Fruit fly (Drosophila melanogaster) whole organism, embryonic: ENCODE data around the gene CG12020.

ENCODE experiments used
- Adf1 ChIP-seq: fragments of 200-800 bp; sonication (Bioruptor generic); IDR thresholded peaks from 2 replicates; pipeline ENCODE4 v1.3.6; 2022; ENCODE audit warnings: missing biosample characterization, missing genetic modification characterization
- C15 ChIP-seq: fragments of 200-800 bp; sonication (Bioruptor generic); IDR thresholded peaks from 3 replicates; pipeline ENCODE4 v1.3.6; 2022; ENCODE audit warnings: missing biosample characterization, missing genetic modification characterization
- CG1024 ChIP-seq: fragments of 200-800 bp; sonication (Bioruptor generic); IDR thresholded peaks from 2 replicates; pipeline ENCODE4 v1.3.6; 2022; ENCODE audit warnings: missing biosample characterization, missing genetic modification characterization
- CG10979 ChIP-seq: fragments of 200-800 bp; sonication (Bioruptor generic); optimal IDR thresholded peaks from 2 replicates; lab custom pipeline; 2018; ENCODE audit warnings: missing biosample characterization, mild to moderate bottlenecking, missing genetic modification characterization, moderate library complexity
- CG12391 ChIP-seq: fragments of 200-800 bp; sonication (Bioruptor generic); optimal IDR thresholded peaks from 3 replicates; lab custom pipeline; 2018; ENCODE audit warnings: missing biosample characterization, mild to moderate bottlenecking, missing genetic modification characterization, moderate library complexity
- CG13296 ChIP-seq: fragments of 200-800 bp; sonication (Bioruptor generic); optimal IDR thresholded peaks from 3 replicates; lab custom pipeline; 2018; ENCODE audit warnings: missing biosample characterization, mild to moderate bottlenecking, missing genetic modification characterization
- CG15011 ChIP-seq: fragments of 200-800 bp; sonication (Bioruptor generic); optimal IDR thresholded peaks from 3 replicates; lab custom pipeline; 2018; ENCODE audit warnings: missing biosample characterization, mild to moderate bottlenecking, missing genetic modification characterization
- CG15073 ChIP-seq: fragments of 200-800 bp; sonication (Bioruptor generic); optimal IDR thresholded peaks from 2 replicates; lab custom pipeline; 2016; ENCODE audit warnings: missing biosample characterization, missing genetic modification characterization
- CG1602 ChIP-seq: fragments of 200-800 bp; sonication (Bioruptor generic); optimal IDR thresholded peaks from 3 replicates; lab custom pipeline; 2016; ENCODE audit warnings: missing biosample characterization, missing genetic modification characterization
- CG17359 ChIP-seq: fragments of 200-800 bp; sonication (Bioruptor generic); optimal IDR thresholded peaks from 3 replicates; lab custom pipeline; 2018; ENCODE audit warnings: missing biosample characterization, mild to moderate bottlenecking, missing genetic modification characterization, moderate library complexity
- CG17361 ChIP-seq: fragments of 200-800 bp; sonication (Bioruptor generic); IDR thresholded peaks from 3 replicates; pipeline ENCODE4 v1.3.6; 2022; ENCODE audit warnings: missing biosample characterization, missing genetic modification characterization
- CG17829 ChIP-seq: fragments of 200-800 bp; optimal IDR thresholded peaks from 2 replicates; lab custom pipeline; 2019; ENCODE audit warnings: missing biosample characterization, mild to moderate bottlenecking, missing genetic modification characterization, moderate library complexity
- CG1832 ChIP-seq: fragments of 200-800 bp; sonication (Bioruptor generic); optimal IDR thresholded peaks from 2 replicates; lab custom pipeline; 2017; ENCODE audit warnings: missing biosample characterization, mild to moderate bottlenecking, missing genetic modification characterization, inconsistent platforms
- CG3407 ChIP-seq: fragments of 200-800 bp; sonication (Bioruptor generic); optimal IDR thresholded peaks from 2 replicates; lab custom pipeline; 2018; ENCODE audit warnings: missing biosample characterization, mild to moderate bottlenecking, missing genetic modification characterization
- CG34224 ChIP-seq: fragments of 200-800 bp; sonication (Bioruptor generic); IDR thresholded peaks from 3 replicates; pipeline ENCODE4 v1.3.6; 2022; ENCODE audit warnings: missing biosample characterization, missing genetic modification characterization; ENCODE audit not compliant: partially characterized antibody
- CG42726 ChIP-seq: fragments of 200-800 bp; sonication (Bioruptor generic); IDR thresholded peaks from 2 replicates; pipeline ENCODE4 v1.3.6; 2022; ENCODE audit warnings: missing biosample characterization, missing genetic modification characterization; ENCODE audit not compliant: partially characterized antibody
- CG7786 ChIP-seq: fragments of 200-800 bp; sonication (Bioruptor generic); optimal IDR thresholded peaks from 2 replicates; lab custom pipeline; 2016; ENCODE audit warnings: missing biosample characterization, missing genetic modification characterization
- Dp ChIP-seq: fragments of 200-800 bp; sonication (Bioruptor generic); optimal IDR thresholded peaks from 2 replicates; lab custom pipeline; 2018; ENCODE audit warnings: missing biosample characterization, mild to moderate bottlenecking, missing genetic modification characterization, moderate library complexity
- Ets97D ChIP-seq: fragments of 200-800 bp; sonication (Bioruptor generic); optimal IDR thresholded peaks from 3 replicates; lab custom pipeline; 2016; ENCODE audit warnings: missing biosample characterization, missing genetic modification characterization
- Hr78 ChIP-seq, 2 experiments: fragments of 200-800 bp in 1 of 2; fragments of >200 bp in 1 of 2; sonication (Bioruptor generic) in 1 of 2; optimal IDR thresholded peaks; 2 replicates each; lab custom pipeline; 2017 to 2019; ENCODE audit warnings: missing biosample characterization in 2 of 2, missing genetic modification characterization in 2 of 2, mild to moderate bottlenecking in 1 of 2, moderate library complexity in 1 of 2
- Hsf ChIP-seq: fragments of 200-800 bp; sonication (Bioruptor generic); optimal IDR thresholded peaks from 3 replicates; lab custom pipeline; 2016; ENCODE audit warnings: missing biosample characterization, missing genetic modification characterization
- Neu2 ChIP-seq: fragments of 200-800 bp; sonication (Bioruptor generic); optimal IDR thresholded peaks from 3 replicates; lab custom pipeline; 2016; ENCODE audit warnings: missing biosample characterization, missing genetic modification characterization, borderline replicate concordance
- NfI ChIP-seq: fragments of 200-800 bp; sonication (Bioruptor generic); optimal IDR thresholded peaks from 3 replicates; lab custom pipeline; 2018; ENCODE audit warnings: missing biosample characterization, mild to moderate bottlenecking, missing genetic modification characterization, moderate library complexity
- Scr ChIP-seq: fragments of 200-800 bp; sonication (Bioruptor generic); IDR thresholded peaks from 2 replicates; pipeline ENCODE4 v1.3.6; 2022; ENCODE audit warnings: missing biosample characterization, missing genetic modification characterization; ENCODE audit not compliant: partially characterized antibody
- Sox102F ChIP-seq: fragments of 200-800 bp; sonication (Bioruptor generic); optimal IDR thresholded peaks from 2 replicates; lab custom pipeline; 2018; ENCODE audit warnings: missing biosample characterization, mild to moderate bottlenecking, missing genetic modification characterization, moderate library complexity
- Sry-β ChIP-seq: fragments of 200-800 bp; sonication (Bioruptor generic); optimal IDR thresholded peaks from 2 replicates; lab custom pipeline; 2018; ENCODE audit warnings: missing biosample characterization, mild to moderate bottlenecking, missing genetic modification characterization, moderate library complexity
- Ssrp ChIP-seq: fragments of 200-800 bp; sonication (Bioruptor generic); optimal IDR thresholded peaks from 2 replicates; lab custom pipeline; 2018; ENCODE audit warnings: missing biosample characterization, mild to moderate bottlenecking, missing genetic modification characterization, moderate library complexity
- Stat92E ChIP-seq, 3 experiments: fragments of >200 bp in 2 of 3; fragments of 200-800 bp in 1 of 3; sonication (Bioruptor generic) in 1 of 3; optimal IDR thresholded peaks; 2 replicates each; lab custom pipeline; 2017 to 2019; ENCODE audit warnings: missing biosample characterization in 3 of 3, missing genetic modification characterization in 3 of 3, mild to moderate bottlenecking in 1 of 3, moderate library complexity in 1 of 3
- TFAM ChIP-seq: fragments of 200-800 bp; sonication (Bioruptor generic); optimal IDR thresholded peaks from 2 replicates; lab custom pipeline; 2017; ENCODE audit warnings: missing biosample characterization, missing genetic modification characterization, inconsistent platforms
- Vsx1 ChIP-seq: fragments of 200-800 bp; sonication (Bioruptor generic); optimal IDR thresholded peaks from 2 replicates; lab custom pipeline; 2017; ENCODE audit warnings: missing biosample characterization, mild to moderate bottlenecking, missing genetic modification characterization, missing genetic modification reagents
- Xbp1 ChIP-seq: fragments of 200-800 bp; sonication (Bioruptor generic); optimal IDR thresholded peaks from 3 replicates; lab custom pipeline; 2016; ENCODE audit warnings: missing biosample characterization, mild to moderate bottlenecking, missing genetic modification characterization
- dan ChIP-seq: fragments of 200-800 bp; sonication (Bioruptor generic); IDR thresholded peaks from 2 replicates; pipeline ENCODE4 v1.3.6; 2022; ENCODE audit warnings: missing biosample characterization, missing genetic modification characterization
- dmrt99B ChIP-seq: fragments of 200-800 bp; sonication (Bioruptor generic); optimal IDR thresholded peaks from 2 replicates; lab custom pipeline; 2018; ENCODE audit warnings: missing biosample characterization, mild to moderate bottlenecking, missing genetic modification characterization, moderate library complexity
- esg ChIP-seq: fragments of 200-800 bp; sonication (Bioruptor generic); conservative IDR thresholded peaks from 2 replicates; pipeline ENCODE4 v1.3.6; 2022; ENCODE audit warnings: missing biosample characterization, missing genetic modification characterization
- ewg ChIP-seq: fragments of 200-800 bp; sonication (Bioruptor generic); optimal IDR thresholded peaks from 3 replicates; lab custom pipeline; 2017; ENCODE audit warnings: mild to moderate bottlenecking, missing biosample characterization, missing genetic modification reagents, missing genetic modification characterization
- gce ChIP-seq: fragments of 200-800 bp; sonication (Bioruptor generic); IDR thresholded peaks from 3 replicates; pipeline ENCODE4 v1.3.6; 2022; ENCODE audit warnings: missing biosample characterization, missing genetic modification characterization
- grn ChIP-seq: fragments of 200-800 bp; sonication (Bioruptor generic); optimal IDR thresholded peaks from 3 replicates; lab custom pipeline; 2017; ENCODE audit warnings: missing biosample characterization, missing genetic modification characterization
- h ChIP-seq: fragments of >200 bp; optimal IDR thresholded peaks from 2 replicates; lab custom pipeline; 2017
- jigr1 ChIP-seq: fragments of 200-800 bp; sonication (Bioruptor generic); IDR thresholded peaks from 3 replicates; pipeline ENCODE4 v1.3.6; 2022; ENCODE audit warnings: missing biosample characterization, missing genetic modification characterization
- kni ChIP-seq: fragments of 200-800 bp; sonication (Bioruptor generic); optimal IDR thresholded peaks from 3 replicates; lab custom pipeline; 2017; ENCODE audit warnings: mild to moderate bottlenecking, missing biosample characterization, missing genetic modification reagents, missing genetic modification characterization
- nerfin-1 ChIP-seq: fragments of 200-800 bp; sonication (Bioruptor generic); optimal IDR thresholded peaks from 3 replicates; lab custom pipeline; 2019; ENCODE audit warnings: missing biosample characterization, mild to moderate bottlenecking, missing genetic modification characterization, moderate library complexity
- oc ChIP-seq: fragments of 200-800 bp; sonication (Bioruptor generic); optimal IDR thresholded peaks from 2 replicates; lab custom pipeline; 2018; ENCODE audit warnings: missing biosample characterization, mild to moderate bottlenecking, missing genetic modification characterization, moderate library complexity
- odd ChIP-seq: fragments of 200-800 bp; sonication (Bioruptor generic); optimal IDR thresholded peaks from 2 replicates; lab custom pipeline; 2017; ENCODE audit warnings: missing biosample characterization, mild to moderate bottlenecking, missing genetic modification characterization
- pan ChIP-seq, 4 experiments: fragments of >200 bp in 3 of 4; fragments of 200-800 bp in 1 of 4; sonication (Bioruptor generic) in 1 of 4; optimal IDR thresholded peaks in 3 of 4; IDR thresholded peaks in 1 of 4; 2 replicates each; pipeline versions ENCODE4 v1.3.6 to Lab custom; 2017 to 2022; ENCODE audit warnings: missing biosample characterization in 2 of 4, missing genetic modification characterization in 2 of 4, mixed read lengths in 1 of 4
- ro ChIP-seq: fragments of 200-800 bp; sonication (Bioruptor generic); IDR thresholded peaks from 2 replicates; pipeline ENCODE4 v1.3.6; 2022; ENCODE audit warnings: missing biosample characterization, missing genetic modification characterization
- sd ChIP-seq: fragments of 200-800 bp; sonication (Bioruptor generic); optimal IDR thresholded peaks from 3 replicates; lab custom pipeline; 2018; ENCODE audit warnings: missing biosample characterization, mild to moderate bottlenecking, missing genetic modification characterization, moderate library complexity
- tin ChIP-seq: fragments of 200-800 bp; sonication (Bioruptor generic); optimal IDR thresholded peaks from 3 replicates; lab custom pipeline; 2016; ENCODE audit warnings: missing biosample characterization, missing genetic modification characterization
- wor ChIP-seq: fragments of 200-800 bp; sonication (Bioruptor generic); IDR thresholded peaks from 2 replicates; pipeline ENCODE4 v1.3.6; 2022; ENCODE audit warnings: missing biosample characterization, missing genetic modification characterization
- yki ChIP-seq: fragments of >200 bp; optimal IDR thresholded peaks from 3 replicates; lab custom pipeline; 2018

Gene CG12020

dm6 chr3L:1808631-1809030 is 11.5 kb downstream of the CG12020 start (continued):
- TF ChIP-seq C15 (peak; percentile 80; the same call in 2 of the 3 replicates), Neu2 (GFP tag; lab: Kevin White, UChicago) (no peak), CG12391 (peak; percentile 88), CG34224 (no peak), CG42726 (GFP tag; lab: Robert Waterston, UW) (no peak), dmrt99B (tag; lab: Kevin White, UChicago) (peak; percentile 92), nerfin-1 (no peak), grn (GFP tag; lab: Kevin White, UChicago) (peak; percentile 82), CG1024 (GFP tag; lab: Robert Waterston, UW) (peak; percentile 86), oc (tag; lab: Kevin White, UChicago) (peak; percentile 88), CG13296 (GFP tag; lab: Kevin White, UChicago) (peak; percentile 92), CG7786 (GFP tag; lab: Kevin White, UChicago) (peak; percentile 85), Vsx1 (GFP tag; lab: Kevin White, UChicago) (no peak), NfI (GFP tag; lab: Kevin White, UChicago) (peak; percentile 84), CG17829 (tag; lab: Kevin White, UChicago) (peak; percentile 88), Ets97D (GFP tag; lab: Kevin White, UChicago) (peak; percentile 67), Stat92E (GFP tag; optimal IDR thresholded peaks at IDR 0.05; lab: Kevin White, UChicago) (no peak), ewg (GFP tag; lab: Kevin White, UChicago) (peak; percentile 71), Dp (GFP tag; lab: Kevin White, UChicago) (no peak), CG15011 (no peak), Sox102F (GFP tag; lab: Kevin White, UChicago) (peak; percentile 89), CG10979 (tag; lab: Kevin White, UChicago) (peak; percentile 83), CG17361 (GFP tag; lab: Robert Waterston, UW) (peak; percentile 82), odd (GFP tag; lab: Kevin White, UChicago) (no peak), esg (GFP tag; lab: Robert Waterston, UW) (peak; percentile 94), Hr78 (GFP tag; optimal IDR thresholded peaks at IDR 0.05; lab: Kevin White, UChicago) (no peak), Sry-β (GFP tag; lab: Kevin White, UChicago) (no peak), Scr (GFP tag; lab: Robert Waterston, UW) (no peak), gce (peak; percentile 84; the same call in 1 of the 3 replicates), CG3407 (GFP tag; lab: Kevin White, UChicago) (no peak), wor (GFP tag; lab: Robert Waterston, UW) (peak; percentile 70; the same call in 1 of the 2 replicates), Ssrp (tag; lab: Kevin White, UChicago) (peak; percentile 78), h (lab: Kevin White, UChicago) (no peak), Xbp1 (peak; percentile 91), tin (GFP tag; lab: Kevin White, UChicago) (peak; percentile 88), pan (optimal IDR thresholded peaks at IDR 0.05; lab: Kevin White, UChicago) (no peak), pan (GFP tag; optimal IDR thresholded peaks at IDR 0.05 in 1 of 2, IDR thresholded peaks at IDR 0.05 in 1 of 2) (peak in 1 of 2 experiments; percentile 94), kni (no peak), sd (peak; percentile 74), dan (GFP tag; lab: Robert Waterston, UW) (no peak), TFAM (GFP tag; lab: Kevin White, UChicago) (peak; percentile 26), Adf1 (GFP tag; lab: Robert Waterston, UW) (peak; percentile 67), CG15073 (peak; percentile 28), CG17359 (tag; lab: Kevin White, UChicago) (peak; percentile 91), ro (peak; percentile 57; the same call in 1 of the 2 replicates), yki (no peak), jigr1 (GFP tag; lab: Robert Waterston, UW) (peak; percentile 68; the same call in 2 of the 3 replicates), Hsf (GFP tag; lab: Kevin White, UChicago) (peak; percentile 89), CG1832 (GFP tag; lab: Kevin White, UChicago) (no peak), CG1602 (GFP tag; lab: Kevin White, UChicago) (peak; percentile 73)
